Fruit fly (Drosophila melanogaster) whole organism, embryonic: Measurements from ENCODE around the gene CG31473.

Experiments
- Atf6 ChIP-seq: fragments of 200-800 bp; sonication (Bioruptor generic); IDR thresholded peaks from 2 replicates; pipeline ENCODE4 v1.3.6; 2022; ENCODE audit warnings: missing biosample characterization, missing genetic modification characterization
- Awh ChIP-seq: fragments of 200-800 bp; sonication (Bioruptor generic); IDR thresholded peaks from 2 replicates; pipeline ENCODE4, ENCODE4 v1.3.6; 2022; ENCODE audit warnings: missing biosample characterization, missing genetic modification characterization
- Blimp-1 ChIP-seq: fragments of 200-800 bp; sonication (Bioruptor generic); optimal IDR thresholded peaks from 3 replicates; lab custom pipeline; 2018; ENCODE audit warnings: missing biosample characterization, missing genetic modification characterization, mild to moderate bottlenecking, moderate library complexity, missing genetic modification reagents
- BtbVII ChIP-seq: fragments of 200-800 bp; sonication (Bioruptor generic); optimal IDR thresholded peaks from 3 replicates; lab custom pipeline; 2017; ENCODE audit warnings: missing biosample characterization, mild to moderate bottlenecking, missing genetic modification characterization
- CG10274 ChIP-seq: fragments of 200-800 bp; sonication (Bioruptor generic); optimal IDR thresholded peaks from 3 replicates; lab custom pipeline; 2017; ENCODE audit warnings: missing biosample characterization, mild to moderate bottlenecking, missing genetic modification characterization
- CG10979 ChIP-seq: fragments of 200-800 bp; sonication (Bioruptor generic); optimal IDR thresholded peaks from 2 replicates; lab custom pipeline; 2018; ENCODE audit warnings: missing biosample characterization, mild to moderate bottlenecking, missing genetic modification characterization, moderate library complexity
- CG11695 ChIP-seq: fragments of 200-800 bp; sonication (Bioruptor generic); IDR thresholded peaks from 3 replicates; pipeline ENCODE4 v1.3.6; 2022; ENCODE audit warnings: missing biosample characterization, missing genetic modification characterization
- CG14014 ChIP-seq: fragments of 200-800 bp; sonication (Bioruptor generic); IDR thresholded peaks from 2 replicates; pipeline ENCODE4 v1.3.6; 2022; ENCODE audit warnings: missing biosample characterization, missing genetic modification characterization
- CG15514 ChIP-seq: fragments of 200-800 bp; sonication (Bioruptor generic); optimal IDR thresholded peaks from 3 replicates; lab custom pipeline; 2017; ENCODE audit warnings: missing biosample characterization, missing genetic modification characterization, mild to moderate bottlenecking, moderate library complexity, missing genetic modification reagents
- CG16863 ChIP-seq: fragments of 200-800 bp; sonication (Bioruptor generic); optimal IDR thresholded peaks from 3 replicates; lab custom pipeline; 2016; ENCODE audit warnings: missing biosample characterization, missing genetic modification characterization
- CG17328 ChIP-seq: fragments of 200-800 bp; sonication (Bioruptor generic); IDR thresholded peaks from 2 replicates; pipeline ENCODE4 v1.3.6; 2022; ENCODE audit warnings: missing biosample characterization, missing genetic modification characterization
- CG17829 ChIP-seq: fragments of 200-800 bp; optimal IDR thresholded peaks from 2 replicates; lab custom pipeline; 2019; ENCODE audit warnings: missing biosample characterization, mild to moderate bottlenecking, missing genetic modification characterization, moderate library complexity
- CG30020 ChIP-seq: fragments of 200-800 bp; optimal IDR thresholded peaks from 2 replicates; lab custom pipeline; 2019; ENCODE audit warnings: missing biosample characterization, mild to moderate bottlenecking, missing genetic modification characterization, moderate library complexity
- CG32532 ChIP-seq: fragments of 200-800 bp; sonication (Bioruptor generic); IDR thresholded peaks from 2 replicates; pipeline ENCODE4 v1.3.6; 2022; ENCODE audit warnings: missing biosample characterization, missing genetic modification characterization
- CG32767 ChIP-seq: fragments of 200-800 bp; sonication (Bioruptor generic); IDR thresholded peaks from 2 replicates; pipeline ENCODE4 v1.3.6; 2022; ENCODE audit warnings: missing biosample characterization, missing genetic modification characterization
- CG3838 ChIP-seq: fragments of 200-800 bp; sonication (Bioruptor generic); optimal IDR thresholded peaks from 3 replicates; lab custom pipeline; 2016; ENCODE audit warnings: missing biosample characterization, missing genetic modification characterization
- CG6683 ChIP-seq: fragments of 200-800 bp; sonication (Bioruptor generic); optimal IDR thresholded peaks from 2 replicates; lab custom pipeline; 2017; ENCODE audit warnings: missing biosample characterization, mild to moderate bottlenecking, missing genetic modification characterization, missing genetic modification reagents
- CG7372 ChIP-seq: fragments of 200-800 bp; sonication (Bioruptor generic); IDR thresholded peaks from 2 replicates; pipeline ENCODE4 v1.3.6; 2022; ENCODE audit warnings: missing biosample characterization, missing genetic modification characterization
- CG8359 ChIP-seq: fragments of 200-800 bp; sonication (Bioruptor generic); optimal IDR thresholded peaks from 2 replicates; lab custom pipeline; 2017; ENCODE audit warnings: missing biosample characterization, mild to moderate bottlenecking, missing genetic modification characterization, borderline replicate concordance
- CG8388 ChIP-seq: fragments of 200-800 bp; sonication (Bioruptor generic); optimal IDR thresholded peaks from 2 replicates; lab custom pipeline; 2019; ENCODE audit warnings: missing biosample characterization, mild to moderate bottlenecking, missing genetic modification characterization, moderate library complexity
- CG9437 ChIP-seq: fragments of 200-800 bp; sonication (Bioruptor generic); optimal IDR thresholded peaks from 2 replicates; lab custom pipeline; 2018; ENCODE audit warnings: missing biosample characterization, mild to moderate bottlenecking, missing genetic modification characterization
- CG9932 ChIP-seq: fragments of 200-800 bp; sonication (Bioruptor generic); IDR thresholded peaks from 2 replicates; pipeline ENCODE4 v1.3.6; 2022; ENCODE audit warnings: missing biosample characterization, missing genetic modification characterization
- D19A ChIP-seq: fragments of 200-800 bp; optimal IDR thresholded peaks from 3 replicates; lab custom pipeline; 2019; ENCODE audit warnings: missing biosample characterization, mild to moderate bottlenecking, missing genetic modification characterization, moderate library complexity
- Dbx ChIP-seq: fragments of 200-800 bp; sonication (Bioruptor generic); IDR thresholded peaks from 3 replicates; pipeline ENCODE4 v1.3.6; 2022; ENCODE audit warnings: missing biosample characterization, missing genetic modification characterization
- Dip2 ChIP-seq: fragments of 200-800 bp; sonication (Bioruptor generic); IDR thresholded peaks from 2 replicates; pipeline ENCODE4 v1.3.6; 2022; ENCODE audit warnings: missing biosample characterization, missing genetic modification characterization
- Fer2 ChIP-seq: fragments of 200-800 bp; sonication (Bioruptor generic); optimal IDR thresholded peaks from 2 replicates; lab custom pipeline; 2018; ENCODE audit warnings: missing biosample characterization, mild to moderate bottlenecking, missing genetic modification characterization, moderate library complexity
- HLH54F ChIP-seq: fragments of 200-800 bp; sonication (Bioruptor generic); optimal IDR thresholded peaks from 3 replicates; lab custom pipeline; 2016; ENCODE audit warnings: missing biosample characterization, missing genetic modification characterization
- Hand ChIP-seq: fragments of 200-800 bp; sonication (Bioruptor generic); optimal IDR thresholded peaks from 2 replicates; lab custom pipeline; 2017; ENCODE audit warnings: mild to moderate bottlenecking, missing biosample characterization, missing genetic modification reagents, missing genetic modification characterization
- MBD-R2 ChIP-seq: fragments of 200-800 bp; sonication (Bioruptor generic); IDR thresholded peaks from 2 replicates; pipeline ENCODE4 v1.3.6; 2022; ENCODE audit warnings: missing biosample characterization, missing genetic modification characterization
- Med ChIP-seq: fragments of 200-800 bp; sonication (Bioruptor generic); peaks from one replicate; lab custom pipeline; 2016; ENCODE audit warnings: missing biosample characterization, missing genetic modification characterization, mild to moderate bottlenecking, inconsistent platforms, moderate library complexity
- Oli ChIP-seq: fragments of 200-800 bp; sonication (Bioruptor generic); optimal IDR thresholded peaks from 2 replicates; lab custom pipeline; 2018; ENCODE audit warnings: missing biosample characterization, mild to moderate bottlenecking, missing genetic modification characterization, moderate library complexity
- Side ChIP-seq: fragments of 200-800 bp; sonication (Bioruptor generic); optimal IDR thresholded peaks from 2 replicates; lab custom pipeline; 2016; ENCODE audit warnings: missing biosample characterization, missing genetic modification characterization
- Sry-δ ChIP-seq: fragments of 200-800 bp; sonication (Bioruptor generic); optimal IDR thresholded peaks from 2 replicates; lab custom pipeline; 2016; ENCODE audit warnings: missing biosample characterization, missing genetic modification characterization
- Ssrp ChIP-seq: fragments of 200-800 bp; sonication (Bioruptor generic); optimal IDR thresholded peaks from 2 replicates; lab custom pipeline; 2018; ENCODE audit warnings: missing biosample characterization, mild to moderate bottlenecking, missing genetic modification characterization, moderate library complexity
- Tbp ChIP-seq: fragments of >200 bp; optimal IDR thresholded peaks from 2 replicates; lab custom pipeline; 2018; ENCODE audit warnings: missing biosample characterization, missing genetic modification characterization
- Xbp1 ChIP-seq: fragments of 200-800 bp; sonication (Bioruptor generic); optimal IDR thresholded peaks from 3 replicates; lab custom pipeline; 2016; ENCODE audit warnings: missing biosample characterization, mild to moderate bottlenecking, missing genetic modification characterization
- ase ChIP-seq: fragments of 200-800 bp; sonication (Bioruptor generic); IDR thresholded peaks from 3 replicates; pipeline ENCODE4 v1.3.6; 2022; ENCODE audit warnings: missing biosample characterization, missing genetic modification characterization
- bcd ChIP-seq: fragments of 200-800 bp; sonication (Bioruptor generic); optimal IDR thresholded peaks from 2 replicates; lab custom pipeline; 2017; ENCODE audit warnings: missing biosample characterization, mild to moderate bottlenecking, missing genetic modification characterization
- btn ChIP-seq: fragments of 200-800 bp; sonication (Bioruptor generic); optimal IDR thresholded peaks from 2 replicates; lab custom pipeline; 2016; ENCODE audit warnings: missing biosample characterization, missing genetic modification characterization
- caup ChIP-seq: fragments of 200-800 bp; sonication (Bioruptor generic); optimal IDR thresholded peaks from 3 replicates; lab custom pipeline; 2017; ENCODE audit warnings: missing biosample characterization, mild to moderate bottlenecking, missing genetic modification characterization, moderate library complexity; ENCODE audit not compliant: severe bottlenecking
- chif ChIP-seq, 2 experiments: fragments of 200-800 bp; sonication (Bioruptor generic); optimal IDR thresholded peaks; 3 replicates each; lab custom pipeline; 2016; ENCODE audit warnings: missing biosample characterization in 2 of 2, missing genetic modification characterization in 2 of 2
- crc ChIP-seq: fragments of 200-800 bp; sonication (Bioruptor generic); optimal IDR thresholded peaks from 2 replicates; lab custom pipeline; 2016; ENCODE audit warnings: missing biosample characterization, missing genetic modification characterization
- fd3F ChIP-seq: fragments of 200-800 bp; sonication (Bioruptor generic); optimal IDR thresholded peaks from 2 replicates; lab custom pipeline; 2018; ENCODE audit warnings: missing biosample characterization, mild to moderate bottlenecking, missing genetic modification characterization, moderate library complexity
- fd96Cb ChIP-seq: fragments of 200-800 bp; sonication (Bioruptor generic); optimal IDR thresholded peaks from 2 replicates; lab custom pipeline; 2018; ENCODE audit warnings: missing biosample characterization, mild to moderate bottlenecking, missing genetic modification characterization, moderate library complexity
- pho ChIP-seq: fragments of 200-800 bp; sonication (Bioruptor generic); optimal IDR thresholded peaks from 2 replicates; lab custom pipeline; 2016; ENCODE audit warnings: missing biosample characterization, missing genetic modification characterization
- slbo ChIP-seq: fragments of 200-800 bp; sonication (Bioruptor generic); IDR thresholded peaks from 2 replicates; pipeline ENCODE4 v1.3.6; 2022; ENCODE audit warnings: missing biosample characterization, missing genetic modification characterization
- sna ChIP-seq: fragments of 200-800 bp; sonication (Bioruptor generic); IDR thresholded peaks from 2 replicates; pipeline ENCODE4 v1.3.6; 2022; ENCODE audit warnings: missing biosample characterization, missing genetic modification characterization; ENCODE audit not compliant: partially characterized antibody
- sug ChIP-seq: fragments of 200-800 bp; optimal IDR thresholded peaks from 2 replicates; lab custom pipeline; 2019; ENCODE audit warnings: missing biosample characterization, mild to moderate bottlenecking, missing genetic modification characterization, moderate library complexity
- tio ChIP-seq: fragments of 200-800 bp; sonication (Bioruptor generic); optimal IDR thresholded peaks from 2 replicates; lab custom pipeline; 2017; ENCODE audit warnings: missing biosample characterization, missing genetic modification characterization, inconsistent platforms
- zfh2 ChIP-seq: fragments of 200-800 bp; sonication (Bioruptor generic); optimal IDR thresholded peaks from 2 replicates; lab custom pipeline; 2016; ENCODE audit warnings: missing biosample characterization, missing genetic modification characterization

The CG31473 gene

dm6 chr3R:7813981-7814529 is 2.4 kb downstream of the CG31473 start, which contains the start of gene CG34384 (continued):
- TF ChIP-seq bcd (GFP tag; lab: Kevin White, UChicago) (peak; percentile 64), btn (GFP tag; lab: Kevin White, UChicago) (peak; percentile 33), BtbVII (GFP tag; lab: Kevin White, UChicago) (peak; percentile 71), CG8359 (GFP tag; lab: Kevin White, UChicago) (peak; percentile 40), ase (GFP tag; lab: Robert Waterston, UW) (0 out of 3 replicates have a peak, but pooled peaks have one; percentile 42), tio (GFP tag; lab: Kevin White, UChicago) (peak; percentile 42), CG3838 (no peak), CG17829 (tag; lab: Kevin White, UChicago) (peak; percentile 44), MBD-R2 (GFP tag; lab: Robert Waterston, UW) (no peak), pho (GFP tag; lab: Kevin White, UChicago) (peak; percentile 65), Dip2 (no peak), Sry-δ (GFP tag; lab: Kevin White, UChicago) (peak; percentile 21), CG6683 (GFP tag; lab: Kevin White, UChicago) (peak; percentile 52), Atf6 (GFP tag; lab: Robert Waterston, UW) (0 out of 2 replicates have a peak, but pooled peaks have one; percentile 32), Awh (GFP tag; lab: Robert Waterston, UW) (no peak), CG30020 (tag; lab: Kevin White, UChicago) (peak; percentile 20), CG9932 (GFP tag; lab: Robert Waterston, UW) (peak; percentile 51), HLH54F (GFP tag; lab: Kevin White, UChicago) (peak; percentile 27), Xbp1 (peak; percentile 40), Hand (peak; percentile 66), CG10274 (GFP tag; lab: Kevin White, UChicago) (peak; percentile 45), CG32767 (GFP tag; lab: Robert Waterston, UW) (no peak), CG11695 (0 out of 3 replicates have a peak, but pooled peaks have one; percentile 38), CG32532 (GFP tag; lab: Robert Waterston, UW) (0 out of 2 replicates have a peak, but pooled peaks have one; percentile 36), Ssrp (tag; lab: Kevin White, UChicago) (peak; percentile 35), chif (GFP tag; optimal IDR thresholded peaks at IDR 0.05; lab: Kevin White, UChicago) (peak in 1 of 2 experiments; percentile 31), CG14014 (GFP tag; lab: Robert Waterston, UW) (0 out of 2 replicates have a peak, but pooled peaks have one; percentile 11), sug (tag; lab: Kevin White, UChicago) (peak; percentile 59), CG7372 (GFP tag; lab: Robert Waterston, UW) (no peak), CG15514 (GFP tag; lab: Kevin White, UChicago) (peak; percentile 86), fd96Cb (tag; lab: Kevin White, UChicago) (peak; percentile 31), Med (GFP tag; lab: Kevin White, UChicago) (peak; percentile 78), Tbp (GFP tag; lab: Kevin White, UChicago) (no peak), sna (GFP tag; lab: Robert Waterston, UW) (no peak), slbo (GFP tag; lab: Robert Waterston, UW) (peak; percentile 55), caup (peak; percentile 59), Fer2 (tag; lab: Kevin White, UChicago) (peak; percentile 25), CG10979 (tag; lab: Kevin White, UChicago) (peak; percentile 68), zfh2 (peak; percentile 42), CG17328 (GFP tag; lab: Robert Waterston, UW) (no peak), Side (peak; percentile 31), CG8388 (GFP tag; lab: Kevin White, UChicago) (peak; percentile 38), CG16863 (GFP tag; lab: Kevin White, UChicago) (peak; percentile 41), CG9437 (peak; percentile 40), Oli (tag; lab: Kevin White, UChicago) (peak; percentile 67), Dbx (0 out of 3 replicates have a peak, but pooled peaks have one; percentile 36), crc (GFP tag; lab: Kevin White, UChicago) (peak; percentile 20), fd3F (peak; percentile 9), Blimp-1 (peak; percentile 43), D19A (tag; lab: Kevin White, UChicago) (peak; percentile 59)
